Fruit fly (Drosophila melanogaster) whole organism, embryonic: Measurements from ENCODE around the gene kkv.

ENCODE experiments used
- Atf-2 ChIP-seq: fragments of 200-800 bp; sonication (Bioruptor generic); optimal IDR thresholded peaks from 2 replicates; lab custom pipeline; 2016; ENCODE audit warnings: missing biosample characterization, missing genetic modification characterization
- B-H2 ChIP-seq: fragments of 200-800 bp; sonication (Bioruptor generic); optimal IDR thresholded peaks from 2 replicates; lab custom pipeline; 2018; ENCODE audit warnings: missing biosample characterization, mild to moderate bottlenecking, missing genetic modification characterization
- CG10366 ChIP-seq: fragments of 200-800 bp; sonication (Bioruptor generic); IDR thresholded peaks from 2 replicates; pipeline ENCODE4 v1.3.6; 2022; ENCODE audit warnings: missing biosample characterization, missing genetic modification characterization
- CG11085 ChIP-seq: fragments of 200-800 bp; sonication (Bioruptor generic); IDR thresholded peaks from 2 replicates; pipeline ENCODE4 v1.3.6; 2022; ENCODE audit warnings: missing biosample characterization, missing genetic modification characterization
- CG11560 ChIP-seq: fragments of 200-800 bp; sonication (Bioruptor generic); IDR thresholded peaks from 3 replicates; pipeline ENCODE4 v1.3.6; 2022; ENCODE audit warnings: missing biosample characterization, missing genetic modification characterization
- CG1529 ChIP-seq: fragments of 200-800 bp; sonication (Bioruptor generic); optimal IDR thresholded peaks from 3 replicates; lab custom pipeline; 2018; ENCODE audit warnings: missing biosample characterization, missing genetic modification characterization
- CG15696 ChIP-seq: fragments of 200-800 bp; sonication (Bioruptor generic); optimal IDR thresholded peaks from 2 replicates; lab custom pipeline; 2019; ENCODE audit warnings: missing biosample characterization, mild to moderate bottlenecking, missing genetic modification characterization, moderate library complexity
- CG18262 ChIP-seq: fragments of 200-800 bp; optimal IDR thresholded peaks from 3 replicates; lab custom pipeline; 2019; ENCODE audit warnings: missing biosample characterization, mild to moderate bottlenecking, missing genetic modification characterization, moderate library complexity
- CG18619 ChIP-seq: fragments of 200-800 bp; sonication (Bioruptor generic); optimal IDR thresholded peaks from 3 replicates; lab custom pipeline; 2017; ENCODE audit warnings: missing biosample characterization, mild to moderate bottlenecking, missing genetic modification characterization
- CG2120 ChIP-seq: fragments of 200-800 bp; sonication (Bioruptor generic); optimal IDR thresholded peaks from 3 replicates; lab custom pipeline; 2016; ENCODE audit warnings: missing biosample characterization, missing genetic modification characterization
- CG30431 ChIP-seq: fragments of 200-800 bp; sonication (Bioruptor generic); optimal IDR thresholded peaks from 2 replicates; lab custom pipeline; 2017; ENCODE audit warnings: missing biosample characterization, missing genetic modification characterization
- CG31441 ChIP-seq: fragments of 200-800 bp; sonication (Bioruptor generic); IDR thresholded peaks from 2 replicates; pipeline ENCODE4 v1.3.6; 2022; ENCODE audit warnings: missing biosample characterization, missing genetic modification characterization
- CG32767 ChIP-seq: fragments of 200-800 bp; sonication (Bioruptor generic); IDR thresholded peaks from 2 replicates; pipeline ENCODE4 v1.3.6; 2022; ENCODE audit warnings: missing biosample characterization, missing genetic modification characterization
- CG3847 ChIP-seq: fragments of 200-800 bp; sonication (Bioruptor generic); IDR thresholded peaks from 2 replicates; pipeline ENCODE4 v1.3.6; 2022; ENCODE audit warnings: missing biosample characterization, missing genetic modification characterization
- CG4328 ChIP-seq: fragments of 200-800 bp; sonication (Bioruptor generic); optimal IDR thresholded peaks from 3 replicates; lab custom pipeline; 2017; ENCODE audit warnings: missing biosample characterization, missing genetic modification reagents, missing genetic modification characterization
- CG6791 ChIP-seq: fragments of 200-800 bp; sonication (Bioruptor generic); IDR thresholded peaks from 3 replicates; pipeline ENCODE4 v1.3.6; 2022; ENCODE audit warnings: missing biosample characterization, missing genetic modification characterization; ENCODE audit not compliant: partially characterized antibody
- CG7556 ChIP-seq: fragments of 200-800 bp; sonication (Bioruptor generic); optimal IDR thresholded peaks from 2 replicates; lab custom pipeline; 2017; ENCODE audit warnings: missing biosample characterization, mild to moderate bottlenecking, missing genetic modification characterization
- CG7928 ChIP-seq: fragments of 200-800 bp; sonication (Bioruptor generic); optimal IDR thresholded peaks from 2 replicates; lab custom pipeline; 2017; ENCODE audit warnings: missing biosample characterization, mild to moderate bottlenecking, missing genetic modification characterization
- CG8388 ChIP-seq: fragments of 200-800 bp; sonication (Bioruptor generic); optimal IDR thresholded peaks from 2 replicates; lab custom pipeline; 2019; ENCODE audit warnings: missing biosample characterization, mild to moderate bottlenecking, missing genetic modification characterization, moderate library complexity
- CTCF ChIP-seq: fragments of 200-800 bp; sonication (Bioruptor generic); optimal IDR thresholded peaks from 2 replicates; lab custom pipeline; 2017; ENCODE audit warnings: missing biosample characterization, mild to moderate bottlenecking, missing genetic modification characterization, moderate library complexity
- D ChIP-seq, 2 experiments: fragments of 200-800 bp in 1 of 2; fragments of >200 bp in 1 of 2; sonication (Bioruptor generic) in 1 of 2; optimal IDR thresholded peaks; 2 replicates in 1 of 2; 3 replicates in 1 of 2; lab custom pipeline; 2017; ENCODE audit warnings: mild to moderate bottlenecking in 1 of 2, missing biosample characterization in 1 of 2, missing genetic modification characterization in 1 of 2, missing genetic modification reagents in 1 of 2
- Doc3 ChIP-seq: fragments of 200-800 bp; sonication (Bioruptor generic); IDR thresholded peaks from 3 replicates; pipeline ENCODE4 v1.3.6; 2022; ENCODE audit warnings: missing biosample characterization, missing genetic modification characterization; ENCODE audit not compliant: partially characterized antibody
- HLH4C ChIP-seq: fragments of 200-800 bp; sonication (Bioruptor generic); IDR thresholded peaks from 3 replicates; pipeline ENCODE4 v1.3.6; 2022; ENCODE audit warnings: missing biosample characterization, missing genetic modification characterization; ENCODE audit not compliant: partially characterized antibody
- HLH54F ChIP-seq: fragments of 200-800 bp; sonication (Bioruptor generic); optimal IDR thresholded peaks from 3 replicates; lab custom pipeline; 2016; ENCODE audit warnings: missing biosample characterization, missing genetic modification characterization
- Hr3 ChIP-seq: fragments of 200-800 bp; sonication (Bioruptor generic); optimal IDR thresholded peaks from 3 replicates; lab custom pipeline; 2016; ENCODE audit warnings: missing biosample characterization, missing genetic modification characterization
- Hr51 ChIP-seq, 2 experiments: fragments of 200-800 bp; sonication (Bioruptor generic); optimal IDR thresholded peaks; 2 replicates in 1 of 2; 3 replicates in 1 of 2; lab custom pipeline; 2016 to 2018; ENCODE audit warnings: missing biosample characterization in 2 of 2, missing genetic modification characterization in 2 of 2, mild to moderate bottlenecking in 1 of 2, moderate library complexity in 1 of 2
- Mrtf ChIP-seq: fragments of 200-800 bp; sonication (Bioruptor generic); IDR thresholded peaks from 3 replicates; pipeline ENCODE4 v1.3.6; 2022; ENCODE audit warnings: missing biosample characterization, missing genetic modification characterization
- NC2β ChIP-seq: fragments of 200-800 bp; sonication (Bioruptor generic); optimal IDR thresholded peaks from 2 replicates; lab custom pipeline; 2016; ENCODE audit warnings: missing biosample characterization, missing genetic modification characterization
- NK7.1 ChIP-seq: fragments of 200-800 bp; sonication (Bioruptor generic); optimal IDR thresholded peaks from 3 replicates; lab custom pipeline; 2016; ENCODE audit warnings: missing biosample characterization, missing genetic modification characterization
- Sox102F ChIP-seq: fragments of 200-800 bp; sonication (Bioruptor generic); optimal IDR thresholded peaks from 2 replicates; lab custom pipeline; 2018; ENCODE audit warnings: missing biosample characterization, mild to moderate bottlenecking, missing genetic modification characterization, moderate library complexity
- bsh ChIP-seq, 2 experiments: fragments of 200-800 bp; sonication (Bioruptor generic); optimal IDR thresholded peaks; 2 replicates each; lab custom pipeline; 2017 to 2018; ENCODE audit warnings: mild to moderate bottlenecking in 2 of 2, missing biosample characterization in 2 of 2, missing genetic modification characterization in 2 of 2, moderate library complexity in 1 of 2
- croc ChIP-seq: fragments of 200-800 bp; sonication (Bioruptor generic); conservative IDR thresholded peaks from 3 replicates; pipeline ENCODE4 v1.3.6; 2022; ENCODE audit warnings: missing biosample characterization, missing genetic modification characterization
- dpn ChIP-seq, 2 experiments: fragments of 200-800 bp; sonication (Bioruptor generic); optimal IDR thresholded peaks; 3 replicates each; lab custom pipeline; 2016; ENCODE audit warnings: missing biosample characterization in 2 of 2, missing genetic modification characterization in 2 of 2
- esg ChIP-seq: fragments of 200-800 bp; sonication (Bioruptor generic); conservative IDR thresholded peaks from 2 replicates; pipeline ENCODE4 v1.3.6; 2022; ENCODE audit warnings: missing biosample characterization, missing genetic modification characterization
- gfzf ChIP-seq: fragments of 200-800 bp; sonication (Bioruptor generic); optimal IDR thresholded peaks from 2 replicates; lab custom pipeline; 2016; ENCODE audit warnings: missing biosample characterization, mild to moderate bottlenecking, missing genetic modification characterization, moderate library complexity
- grn ChIP-seq: fragments of 200-800 bp; sonication (Bioruptor generic); optimal IDR thresholded peaks from 3 replicates; lab custom pipeline; 2017; ENCODE audit warnings: missing biosample characterization, missing genetic modification characterization
- gt ChIP-seq: fragments of 200-800 bp; sonication (Bioruptor generic); IDR thresholded peaks from 2 replicates; pipeline ENCODE4 v1.3.6; 2022; ENCODE audit warnings: missing biosample characterization, missing genetic modification characterization
- ham ChIP-seq: fragments of 200-800 bp; sonication (Bioruptor generic); IDR thresholded peaks from 2 replicates; pipeline ENCODE4 v1.3.6; 2022; ENCODE audit warnings: missing biosample characterization, missing genetic modification characterization
- hth ChIP-seq: fragments of >200 bp; optimal IDR thresholded peaks from 2 replicates; lab custom pipeline; 2017; ENCODE audit warnings: inconsistent platforms
- jing ChIP-seq: fragments of 200-800 bp; sonication (Bioruptor generic); optimal IDR thresholded peaks from 2 replicates; lab custom pipeline; 2018; ENCODE audit warnings: missing biosample characterization, mild to moderate bottlenecking, missing genetic modification characterization
- lola ChIP-seq, 3 experiments: fragments of >200 bp in 2 of 3; fragments of 200-800 bp in 1 of 3; sonication (Bioruptor generic) in 1 of 3; optimal IDR thresholded peaks; 2 replicates each; lab custom pipeline; 2017 to 2019; ENCODE audit warnings: missing biosample characterization in 3 of 3, missing genetic modification characterization in 3 of 3, mild to moderate bottlenecking in 1 of 3, moderate library complexity in 1 of 3
- pfk ChIP-seq: fragments of 200-800 bp; sonication (Bioruptor generic); optimal IDR thresholded peaks from 2 replicates; lab custom pipeline; 2018; ENCODE audit warnings: missing biosample characterization, mild to moderate bottlenecking, missing genetic modification characterization, moderate library complexity
- pnt ChIP-seq: fragments of 200-800 bp; sonication (Bioruptor generic); optimal IDR thresholded peaks from 3 replicates; lab custom pipeline; 2016; ENCODE audit warnings: missing biosample characterization, missing genetic modification characterization
- sc ChIP-seq, 3 experiments: fragments of >200 bp in 2 of 3; fragments of 200-800 bp in 1 of 3; sonication (Bioruptor generic) in 1 of 3; optimal IDR thresholded peaks; 2 replicates in 2 of 3; 3 replicates in 1 of 3; lab custom pipeline; 2017; ENCODE audit warnings: mild to moderate bottlenecking in 1 of 3, missing biosample characterization in 1 of 3, missing genetic modification characterization in 1 of 3, missing genetic modification reagents in 1 of 3
- stwl ChIP-seq: fragments of 200-800 bp; sonication (Bioruptor generic); optimal IDR thresholded peaks from 3 replicates; lab custom pipeline; 2018; ENCODE audit warnings: missing biosample characterization, mild to moderate bottlenecking, missing genetic modification characterization, moderate library complexity
- tna ChIP-seq: fragments of 200-800 bp; sonication (Bioruptor generic); IDR thresholded peaks from 2 replicates; pipeline ENCODE4 v1.3.6; 2022; ENCODE audit warnings: missing biosample characterization, missing genetic modification characterization; ENCODE audit not compliant: partially characterized antibody
- toy ChIP-seq: fragments of 200-800 bp; sonication (Bioruptor generic); IDR thresholded peaks from 2 replicates; pipeline ENCODE4 v1.3.6; 2022; ENCODE audit warnings: missing biosample characterization, missing genetic modification characterization
- vfl ChIP-seq: fragments of 200-800 bp; sonication (Bioruptor generic); optimal IDR thresholded peaks from 2 replicates; lab custom pipeline; 2016; ENCODE audit warnings: missing biosample characterization, missing genetic modification characterization

kkv gene

dm6 chr3R:5361681-5362319 is 30.9 kb downstream of the kkv start (continued):
- peak; percentile 52 for TF ChIP-seq croc (GFP tag; lab: Robert Waterston, UW)
- TF ChIP-seq Hr3 (GFP tag; lab: Kevin White, UChicago) = peak; percentile 54
- TF ChIP-seq toy = peak; percentile 64; the same call in 1 of the 2 replicates
- TF ChIP-seq CTCF = no peak
- no peak for TF ChIP-seq hth (lab: Kevin White, UChicago)
- no peak for TF ChIP-seq D (optimal IDR thresholded peaks at IDR 0.05; lab: Kevin White, UChicago)
- TF ChIP-seq D (GFP tag; optimal IDR thresholded peaks at IDR 0.05; lab: Kevin White, UChicago) = peak; percentile 49
- peak; percentile 59 for TF ChIP-seq Atf-2
- TF ChIP-seq CG18619 = peak; percentile 79
- TF ChIP-seq CG7556 (GFP tag; lab: Kevin White, UChicago) = peak; percentile 74
- peak; percentile 50 for TF ChIP-seq vfl (GFP tag; lab: Kevin White, UChicago)
- peak; percentile 31 for TF ChIP-seq CG7928 (GFP tag; lab: Kevin White, UChicago)
- no peak for TF ChIP-seq tna (GFP tag; lab: Robert Waterston, UW)
- TF ChIP-seq CG3847 (GFP tag; lab: Robert Waterston, UW) = peak; percentile 87
- peak; percentile 88 for TF ChIP-seq Sox102F
- peak; percentile 68 for TF ChIP-seq CG8388 (GFP tag; lab: Kevin White, UChicago)
- no peak for TF ChIP-seq grn
- TF ChIP-seq CG1529 = peak; percentile 56
- peak; percentile 68 for TF ChIP-seq CG11085 (GFP tag; lab: Robert Waterston, UW)
- peak; percentile 35 for TF ChIP-seq CG15696 (tag; lab: Kevin White, UChicago)
- peak; percentile 40; the same call in 1 of the 2 replicates for TF ChIP-seq gt
- peak; percentile 61 for TF ChIP-seq NK7.1 (GFP tag; lab: Kevin White, UChicago)
- TF ChIP-seq CG31441 (GFP tag; lab: Robert Waterston, UW) = peak; percentile 79
- peak; percentile 83 for TF ChIP-seq esg (GFP tag; lab: Robert Waterston, UW)
- TF ChIP-seq CG18262 (tag; lab: Kevin White, UChicago) = peak; percentile 81
- peak; percentile 78; the same call in 1 of the 2 replicates for TF ChIP-seq CG32767 (GFP tag; lab: Robert Waterston, UW)
- TF ChIP-seq bsh (GFP tag; optimal IDR thresholded peaks at IDR 0.05; lab: Kevin White, UChicago) = peak; percentile 87 to 90
- peak; percentile 62 for TF ChIP-seq jing (GFP tag; lab: Kevin White, UChicago)
- TF ChIP-seq HLH54F (GFP tag; lab: Kevin White, UChicago) = peak; percentile 82
- TF ChIP-seq pfk (GFP tag; lab: Kevin White, UChicago) = no peak
- TF ChIP-seq CG11560 = peak; percentile 68; the same call in 2 of the 3 replicates
- peak; percentile 90 for TF ChIP-seq pnt (GFP tag; lab: Kevin White, UChicago)
- TF ChIP-seq HLH4C (GFP tag; lab: Robert Waterston, UW) = no peak
- no peak for TF ChIP-seq sc (optimal IDR thresholded peaks at IDR 0.05; lab: Kevin White, UChicago)
- TF ChIP-seq sc (GFP tag; optimal IDR thresholded peaks at IDR 0.05; lab: Kevin White, UChicago) = peak; percentile 42
- no peak for TF ChIP-seq CG4328 (GFP tag; lab: Kevin White, UChicago)
- TF ChIP-seq CG2120 (GFP tag; lab: Kevin White, UChicago) = peak; percentile 91
- no peak for TF ChIP-seq gfzf (GFP tag; lab: Kevin White, UChicago)
- TF ChIP-seq Hr51 (GFP tag; optimal IDR thresholded peaks at IDR 0.05; lab: Kevin White, UChicago) = peak; percentile 63 to 84
- TF ChIP-seq B-H2 (GFP tag; lab: Kevin White, UChicago) = no peak
- no peak for TF ChIP-seq CG6791 (GFP tag; lab: Robert Waterston, UW)
- no peak for TF ChIP-seq Doc3
- TF ChIP-seq CG30431 = peak; percentile 74
- no peak for TF ChIP-seq ham (GFP tag; lab: Robert Waterston, UW)
- peak; percentile 85 for TF ChIP-seq Mrtf
- TF ChIP-seq NC2β (GFP tag; lab: Kevin White, UChicago) = peak; percentile 58
- TF ChIP-seq CG10366 (GFP tag; lab: Robert Waterston, UW) = peak; percentile 85
- TF ChIP-seq lola (GFP tag; optimal IDR thresholded peaks at IDR 0.05; lab: Kevin White, UChicago) = peak in 1 of 3 experiments; percentile 60
- TF ChIP-seq stwl = no peak
- peak; percentile 85 to 91 for TF ChIP-seq dpn (GFP tag; optimal IDR thresholded peaks at IDR 0.05; lab: Kevin White, UChicago)
